Worm (Caenorhabditis elegans) whole organism, L3 larva: ENCODE measurements around the gene memb-2.
"Not testable (repeated sequence)": the region's sequence is repeated elsewhere in the genome, so short reads cannot be mapped to it uniquely, and the experiment has no call there.

Experiments
- aly-2 ChIP-seq: fragments of 150-350 bp; optimal IDR thresholded peaks from 2 replicates; lab custom pipeline; 2014; ENCODE audit warnings: missing biosample characterization, missing genetic modification characterization
- ama-1 ChIP-seq: fragments of 150-350 bp; optimal IDR thresholded peaks from 2 replicates; lab custom pipeline; 2018
- ceh-16 ChIP-seq: sonication (generic microtip); optimal IDR thresholded peaks from 2 replicates; lab custom pipeline; 2017; ENCODE audit warnings: missing biosample characterization, missing genetic modification characterization
- ceh-28 ChIP-seq: fragments of 150-350 bp; optimal IDR thresholded peaks from 2 replicates; lab custom pipeline; 2014; ENCODE audit warnings: missing biosample characterization, missing genetic modification reagents, missing genetic modification characterization
- ceh-82 ChIP-seq: fragments of 150-350 bp; optimal IDR thresholded peaks from 2 replicates; lab custom pipeline; 2014; ENCODE audit warnings: missing biosample characterization, missing genetic modification characterization
- ceh-9 ChIP-seq: sonication (generic microtip); optimal IDR thresholded peaks from 2 replicates; lab custom pipeline; 2018; ENCODE audit warnings: missing biosample characterization, missing genetic modification characterization
- egl-27 ChIP-seq: sonication (generic microtip); optimal IDR thresholded peaks from 4 replicates; lab custom pipeline; 2017; ENCODE audit warnings: missing biosample characterization, missing genetic modification reagents, missing genetic modification characterization
- egl-5 ChIP-seq: fragments of 150-350 bp; optimal IDR thresholded peaks from 2 replicates; lab custom pipeline; 2017; ENCODE audit warnings: missing biosample characterization, missing genetic modification reagents, missing genetic modification characterization, inconsistent platforms
- elt-2 ChIP-seq: sonication (generic microtip); optimal IDR thresholded peaks from 2 replicates; lab custom pipeline; 2016; ENCODE audit warnings: missing genetic modification reagents, mild to moderate bottlenecking, missing genetic modification characterization, missing compliant biosample characterization
- elt-3 ChIP-seq, 3 experiments: fragments of 150-350 bp in 1 of 3; sonication (generic microtip) in 2 of 3; optimal IDR thresholded peaks; 2 replicates in 2 of 3; 4 replicates in 1 of 3; lab custom pipeline; 2014 to 2017; ENCODE audit warnings: missing biosample characterization in 3 of 3, missing genetic modification characterization in 3 of 3
- fkh-10 ChIP-seq: sonication (generic microtip); optimal IDR thresholded peaks from 2 replicates; lab custom pipeline; 2017; ENCODE audit warnings: missing biosample characterization, missing genetic modification reagents, missing genetic modification characterization
- fkh-2 ChIP-seq: fragments of 150-350 bp; optimal IDR thresholded peaks from 2 replicates; lab custom pipeline; 2014; ENCODE audit warnings: missing biosample characterization, missing genetic modification reagents, missing genetic modification characterization
- hmg-11 ChIP-seq: sonication (generic microtip); optimal IDR thresholded peaks from 2 replicates; lab custom pipeline; 2016; ENCODE audit warnings: missing genetic modification characterization, missing compliant biosample characterization
- lin-39 ChIP-seq: fragments of 150-350 bp; optimal IDR thresholded peaks from 2 replicates; lab custom pipeline; 2018; ENCODE audit warnings: missing biosample characterization, missing genetic modification reagents, missing genetic modification characterization
- lsy-12 ChIP-seq: sonication (generic microtip); optimal IDR thresholded peaks from 2 replicates; lab custom pipeline; 2016; ENCODE audit warnings: mild to moderate bottlenecking, missing genetic modification characterization, missing compliant biosample characterization
- mdl-1 ChIP-seq: fragments of 150-350 bp; optimal IDR thresholded peaks from 2 replicates; lab custom pipeline; 2014; ENCODE audit warnings: missing biosample characterization, missing genetic modification characterization
- mml-1 ChIP-seq: fragments of 150-350 bp; sonication (generic microtip); optimal IDR thresholded peaks from 3 replicates; lab custom pipeline; 2014; ENCODE audit warnings: missing biosample characterization, missing genetic modification characterization
- nfya-1 ChIP-seq: sonication (generic microtip); optimal IDR thresholded peaks from 2 replicates; lab custom pipeline; 2017; ENCODE audit warnings: missing genetic modification characterization, mild to moderate bottlenecking, missing compliant biosample characterization, antibody characterized with exemption, moderate library complexity; ENCODE audit not compliant: insufficient read depth
- nhr-12 ChIP-seq: fragments of 150-350 bp; optimal IDR thresholded peaks from 2 replicates; lab custom pipeline; 2014; ENCODE audit warnings: missing biosample characterization, missing genetic modification characterization
- nhr-23 ChIP-seq: fragments of 150-350 bp; optimal IDR thresholded peaks from 2 replicates; lab custom pipeline; 2014; ENCODE audit warnings: missing biosample characterization, missing genetic modification reagents, missing genetic modification characterization
- nhr-25 ChIP-seq: sonication (generic microtip); optimal IDR thresholded peaks from 2 replicates; lab custom pipeline; 2017; ENCODE audit warnings: missing biosample characterization, missing genetic modification characterization
- nhr-43 ChIP-seq: sonication (generic microtip); optimal IDR thresholded peaks from 2 replicates; lab custom pipeline; 2016; ENCODE audit warnings: mild to moderate bottlenecking, missing genetic modification characterization, missing compliant biosample characterization; ENCODE audit not compliant: poor library complexity, severe bottlenecking
- nhr-67 ChIP-seq: fragments of 150-350 bp; optimal IDR thresholded peaks from 2 replicates; lab custom pipeline; 2014; ENCODE audit warnings: missing biosample characterization, missing genetic modification characterization
- nhr-76 ChIP-seq: fragments of 150-350 bp; sonication (generic microtip); optimal IDR thresholded peaks from 5 replicates; lab custom pipeline; 2014; ENCODE audit warnings: missing biosample characterization, missing genetic modification characterization
- nhr-77 ChIP-seq: fragments of 150-350 bp; optimal IDR thresholded peaks from 2 replicates; lab custom pipeline; 2014; ENCODE audit warnings: missing biosample characterization, missing genetic modification characterization
- pqm-1 ChIP-seq: fragments of 150-350 bp; optimal IDR thresholded peaks from 2 replicates; lab custom pipeline; 2017; ENCODE audit warnings: missing biosample characterization, missing genetic modification characterization, inconsistent platforms
- skn-1 ChIP-seq: fragments of 150-350 bp; optimal IDR thresholded peaks from 2 replicates; lab custom pipeline; 2014; ENCODE audit warnings: missing biosample characterization, missing genetic modification characterization
- tbx-2 ChIP-seq: sonication (generic microtip); optimal IDR thresholded peaks from 2 replicates; lab custom pipeline; 2016; ENCODE audit warnings: mild to moderate bottlenecking, missing genetic modification characterization, missing compliant biosample characterization
- unc-39 ChIP-seq: sonication (generic microtip); optimal IDR thresholded peaks from 4 replicates; lab custom pipeline; 2017; ENCODE audit warnings: missing biosample characterization, missing genetic modification characterization
- zag-1 ChIP-seq: fragments of 150-350 bp; optimal IDR thresholded peaks from 2 replicates; lab custom pipeline; 2014; ENCODE audit warnings: missing biosample characterization, missing genetic modification characterization
- ztf-11 ChIP-seq: fragments of 150-350 bp; optimal IDR thresholded peaks from 2 replicates; lab custom pipeline; 2014; ENCODE audit warnings: missing biosample characterization, missing genetic modification characterization
- ztf-4 ChIP-seq: fragments of 150-350 bp; optimal IDR thresholded peaks from 2 replicates; lab custom pipeline; 2014; ENCODE audit warnings: missing biosample characterization, missing genetic modification characterization

The memb-2 gene

DNA sequence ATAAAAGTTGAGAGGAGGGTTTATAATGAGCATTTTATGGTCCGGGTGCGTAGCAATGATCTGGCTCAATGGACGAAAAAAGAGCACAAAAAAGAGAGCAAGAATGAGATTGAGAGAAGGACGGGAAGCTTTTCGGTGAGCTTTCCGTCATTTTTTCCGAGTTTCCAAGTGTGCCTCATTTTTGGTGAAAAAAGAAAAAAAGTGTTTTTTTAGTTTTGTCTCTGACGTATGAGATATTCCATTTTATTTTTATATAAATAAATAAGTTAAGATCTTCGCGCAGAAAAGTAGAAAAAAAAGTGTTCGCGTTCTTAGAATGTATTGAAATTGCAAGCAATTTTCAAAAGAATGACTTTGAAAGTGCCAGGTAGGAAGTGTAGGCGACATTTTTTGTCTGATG is at the start of gene memb-2:
Gene memb-2, minus strand, starts transcription at position 101 of the 400 bp plus-strand sequence.
- peak; percentile 21 for TF ChIP-seq egl-5 (tag; lab: Kevin White, UChicago)
- TF ChIP-seq nhr-12 (tag; lab: Kevin White, UChicago): no peak

DNA sequence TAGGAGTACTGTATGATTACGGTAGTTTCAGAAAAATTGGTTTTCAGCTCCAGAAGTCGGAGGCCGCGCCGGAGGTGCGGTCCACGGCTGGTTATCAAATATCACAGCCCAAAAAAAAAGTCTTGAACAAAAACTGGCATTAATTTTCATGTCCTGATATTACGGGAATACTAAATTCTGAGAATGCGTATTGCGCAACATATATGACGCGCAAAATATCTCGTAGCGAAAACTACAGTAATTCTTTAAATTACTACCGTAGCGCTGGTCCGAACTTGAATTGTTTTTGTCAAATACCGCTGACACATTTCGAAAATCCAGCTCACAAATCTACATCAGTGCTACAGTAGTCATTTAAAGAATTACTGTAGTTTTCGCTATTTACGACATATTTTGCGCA is 49.0 kb upstream of the memb-2 start:
- TF ChIP-seq ceh-28 (no peak), nhr-77 (tag; lab: Kevin White, UChicago) (no peak), nfya-1 (no peak), fkh-10 (GFP tag; lab: Kevin White, UChicago) (no peak), skn-1 (tag; lab: Kevin White, UChicago) (no peak), nhr-25 (no peak), nhr-67 (no peak), lsy-12 (tag; lab: Kevin White, UChicago) (no peak), pqm-1 (tag; lab: Kevin White, UChicago) (no peak), elt-2 (no peak), ceh-9 (tag; lab: Kevin White, UChicago) (no peak), ama-1 (lab: Kevin White, UChicago) (no peak), zag-1 (tag; lab: Kevin White, UChicago) (no peak)
- TF ChIP-seq, all 47 proteins: peak for 0

DNA sequence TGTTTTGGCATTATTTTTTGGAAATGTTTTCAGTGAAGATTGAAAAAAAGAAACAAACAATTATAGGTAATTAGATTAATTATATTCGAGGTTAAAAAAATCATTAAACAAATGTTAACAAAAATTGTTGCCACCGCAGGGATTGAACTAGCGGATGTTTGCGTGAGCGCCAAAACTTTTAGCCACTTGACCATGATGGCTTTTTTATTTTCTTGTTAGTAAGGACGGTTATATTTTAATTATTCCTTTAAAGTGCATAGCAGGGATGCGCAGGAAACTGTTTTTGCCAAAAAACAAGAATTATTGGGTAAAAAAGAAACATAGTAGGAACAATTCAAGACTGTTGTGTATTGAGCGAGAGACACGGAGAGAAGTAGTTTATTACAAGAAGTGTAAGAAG is 47.4 kb upstream of the memb-2 start:
- peak; percentile 31 for TF ChIP-seq tbx-2 (tag; lab: Kevin White, UChicago)
- peak; percentile 71 for TF ChIP-seq lsy-12 (tag; lab: Kevin White, UChicago)
- TF ChIP-seq aly-2: no peak
- peak; percentile 86 for TF ChIP-seq nhr-43
- TF ChIP-seq ceh-16 (tag; lab: Kevin White, UChicago): no peak
- TF ChIP-seq mml-1 (tag; lab: Kevin White, UChicago): no peak
- TF ChIP-seq nhr-76 (tag; lab: Kevin White, UChicago): no peak
- TF ChIP-seq elt-2: peak; percentile 6
- peak; percentile 36 for TF ChIP-seq nhr-23 (tag; lab: Kevin White, UChicago)
- peak; percentile 64 for TF ChIP-seq nhr-77 (tag; lab: Kevin White, UChicago)

DNA sequence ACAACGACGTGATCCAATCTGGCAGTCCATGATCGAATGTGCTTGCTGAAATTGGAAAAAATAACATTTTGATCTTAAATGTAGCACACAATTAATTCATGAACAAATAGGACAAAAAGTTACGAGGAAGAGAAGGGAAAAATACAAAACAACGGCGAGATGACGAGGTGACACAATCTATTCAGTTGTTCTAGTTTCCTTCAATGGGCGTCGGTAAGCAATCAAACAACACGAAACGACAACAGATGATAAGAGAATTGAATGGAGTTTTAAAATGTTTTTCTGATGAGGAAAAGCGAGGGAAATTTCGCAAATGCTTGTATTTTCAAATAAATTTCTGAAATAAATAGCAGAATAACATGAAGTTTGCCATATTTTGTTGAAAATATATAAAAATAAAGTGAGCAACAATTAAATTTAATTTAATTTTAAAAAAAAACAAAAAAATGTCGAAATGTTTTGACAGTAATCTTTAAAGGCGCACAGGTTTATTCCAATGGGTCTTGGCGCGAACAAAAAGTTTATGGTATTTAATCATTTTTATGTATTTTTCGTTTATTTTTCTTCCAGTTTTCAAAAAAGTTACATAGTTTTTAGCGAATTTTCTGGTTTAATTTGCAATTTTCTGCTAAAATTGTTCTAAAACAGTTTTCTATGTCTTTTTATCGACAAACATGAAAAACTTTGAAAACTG is 46.2 kb upstream of the memb-2 start, which contains the start of gene C14C11.7:
Gene C14C11.7, minus strand, starts transcription at position 51 of the 694 bp plus-strand sequence.
- no peak for TF ChIP-seq nhr-25
- TF ChIP-seq ama-1 (lab: Kevin White, UChicago): no peak
- TF ChIP-seq ztf-4 (tag; lab: Kevin White, UChicago): no peak
- TF ChIP-seq fkh-2 (tag; lab: Kevin White, UChicago): no peak
- TF ChIP-seq mdl-1 (tag; lab: Kevin White, UChicago): no peak
- no peak for TF ChIP-seq elt-2
- no peak for TF ChIP-seq ceh-82
- TF ChIP-seq nfya-1: no peak
- no peak for TF ChIP-seq nhr-12 (tag; lab: Kevin White, UChicago)
- TF ChIP-seq unc-39 (tag; lab: Kevin White, UChicago): no peak
- no peak for TF ChIP-seq egl-27 (tag; lab: Kevin White, UChicago)
- TF ChIP-seq ceh-16 (tag; lab: Kevin White, UChicago): no peak
- TF ChIP-seq hmg-11: no peak
- TF ChIP-seq nhr-77 (tag; lab: Kevin White, UChicago): no peak
- TF ChIP-seq lin-39 (tag; lab: Kevin White, UChicago): no peak
- TF ChIP-seq skn-1 (tag; lab: Kevin White, UChicago): no peak
- no peak for TF ChIP-seq egl-5 (tag; lab: Kevin White, UChicago)

DNA sequence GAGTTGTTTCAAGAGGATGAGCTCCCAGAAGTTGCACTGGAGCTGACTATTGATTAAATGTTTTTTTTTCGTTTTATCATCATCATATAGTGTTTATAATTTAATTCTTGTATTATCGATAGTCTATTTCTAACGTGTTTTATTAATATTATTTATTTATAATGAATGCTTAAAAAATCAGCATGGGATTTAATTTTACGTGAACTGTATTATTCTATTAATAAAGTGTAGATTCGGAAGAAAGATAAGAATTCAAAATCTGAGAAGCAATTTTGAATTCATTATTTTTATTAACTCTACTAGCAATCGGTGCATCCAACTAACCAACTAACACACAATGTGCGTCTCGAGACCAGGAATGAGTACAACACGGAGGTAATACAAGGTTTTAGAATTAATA is 43.4 kb upstream of the memb-2 start, which contains the start of gene C14C11.1:
Gene C14C11.1, plus strand, starts transcription at position 301 of the 400 bp plus-strand sequence.
- not testable (repeated sequence) for TF ChIP-seq fkh-10 (GFP tag; lab: Kevin White, UChicago); ztf-11; elt-3 (tag; optimal IDR thresholded peaks at IDR 0.05; lab: Kevin White, UChicago)
